Fruit fly (Drosophila melanogaster) whole organism, embryonic: Measurements from ENCODE around the gene dmrt11E.

Source experiments
- Ada2b ChIP-seq: fragments of 200-800 bp; sonication (Bioruptor generic); IDR thresholded peaks from 2 replicates; pipeline ENCODE4 v1.3.6; 2022; ENCODE audit warnings: missing biosample characterization, missing genetic modification characterization
- Awh ChIP-seq: fragments of 200-800 bp; sonication (Bioruptor generic); IDR thresholded peaks from 2 replicates; pipeline ENCODE4, ENCODE4 v1.3.6; 2022; ENCODE audit warnings: missing biosample characterization, missing genetic modification characterization
- CG7372 ChIP-seq: fragments of 200-800 bp; sonication (Bioruptor generic); IDR thresholded peaks from 2 replicates; pipeline ENCODE4 v1.3.6; 2022; ENCODE audit warnings: missing biosample characterization, missing genetic modification characterization
- CG8388 ChIP-seq: fragments of 200-800 bp; sonication (Bioruptor generic); optimal IDR thresholded peaks from 2 replicates; lab custom pipeline; 2019; ENCODE audit warnings: missing biosample characterization, mild to moderate bottlenecking, missing genetic modification characterization, moderate library complexity
- bbx ChIP-seq: fragments of 200-800 bp; sonication (Bioruptor generic); IDR thresholded peaks from 2 replicates; pipeline ENCODE4 v1.3.6; 2022; ENCODE audit warnings: missing biosample characterization, missing genetic modification characterization; ENCODE audit not compliant: partially characterized antibody
- cato ChIP-seq: fragments of 200-800 bp; sonication (Bioruptor generic); optimal IDR thresholded peaks from 2 replicates; lab custom pipeline; 2016; ENCODE audit warnings: missing biosample characterization, missing genetic modification characterization, borderline replicate concordance
- fd64A ChIP-seq: fragments of 200-800 bp; sonication (Bioruptor generic); optimal IDR thresholded peaks from 3 replicates; lab custom pipeline; 2018; ENCODE audit warnings: missing biosample characterization, mild to moderate bottlenecking, missing genetic modification characterization
- jigr1 ChIP-seq: fragments of 200-800 bp; sonication (Bioruptor generic); IDR thresholded peaks from 3 replicates; pipeline ENCODE4 v1.3.6; 2022; ENCODE audit warnings: missing biosample characterization, missing genetic modification characterization
- pfk ChIP-seq: fragments of 200-800 bp; sonication (Bioruptor generic); optimal IDR thresholded peaks from 2 replicates; lab custom pipeline; 2018; ENCODE audit warnings: missing biosample characterization, mild to moderate bottlenecking, missing genetic modification characterization, moderate library complexity

DNA sequence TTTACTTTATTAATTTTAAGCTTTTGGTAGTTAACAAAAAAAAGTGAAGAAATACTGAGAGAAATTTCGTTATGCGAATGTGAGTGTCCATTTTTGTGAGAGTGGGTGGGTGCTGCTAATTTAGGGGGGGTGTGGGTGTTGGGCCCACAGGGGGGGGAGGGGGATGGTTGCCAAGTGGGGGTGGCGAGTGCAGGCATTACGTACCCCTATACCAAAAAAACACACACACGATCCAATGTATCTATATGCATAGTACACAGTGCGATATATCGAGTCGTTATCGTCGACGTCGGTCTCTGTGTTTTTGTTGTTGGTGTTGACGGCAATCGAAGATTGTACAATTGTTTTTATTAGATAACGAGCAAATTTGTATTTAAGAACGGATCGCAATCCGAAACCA is 44.5 kb upstream of the dmrt11E start:
- TF ChIP-seq jigr1 (GFP tag; lab: Robert Waterston, UW) (no peak), cato (no peak), CG7372 (no peak), Awh (no peak), fd64A (GFP tag; lab: Kevin White, UChicago) (no peak), bbx (GFP tag; lab: Robert Waterston, UW) (no peak), pfk (GFP tag; lab: Kevin White, UChicago) (no peak), Ada2b (GFP tag; lab: Robert Waterston, UW) (no peak), CG8388 (no peak)
